Fruit fly (Drosophila melanogaster): Measurements from ENCODE around the gene CG44013.

DNA sequence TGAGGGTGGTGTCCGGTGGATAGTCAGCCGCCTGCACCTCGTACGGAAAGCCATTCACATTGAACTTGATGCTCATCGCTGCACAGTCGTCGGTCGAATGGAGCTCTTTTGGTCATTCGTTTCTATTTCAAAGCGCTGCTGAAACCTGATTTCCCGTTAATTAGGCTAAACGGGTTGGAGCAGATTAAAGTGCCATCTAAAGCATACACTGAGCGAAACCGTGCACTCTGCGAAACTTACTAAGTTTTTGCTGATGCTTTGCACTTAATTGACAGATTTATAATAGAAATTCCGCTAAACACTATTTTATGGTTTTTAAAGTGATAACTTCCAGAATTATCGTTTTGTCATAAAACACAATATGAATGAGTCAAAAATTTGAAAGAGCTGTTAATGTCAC lies 32.6 kb upstream of the CG44013 start, which contains the start of gene AOX2:
- TF ChIP-seq ttk (optimal IDR thresholded peaks at IDR 0.05) (no peak), Myc (optimal IDR thresholded peaks at IDR 0.05) (no peak), Sin3A (optimal IDR thresholded peaks at IDR 0.05) (no peak), h (optimal IDR thresholded peaks at IDR 0.05) (no peak)

All from Kc167 (cell line).